Fruit fly (Drosophila melanogaster) whole organism, adult: ENCODE data around the gene Nse4.

Source experiments
- CG11617 ChIP-seq: fragments of 200-800 bp; sonication (Bioruptor generic); optimal IDR thresholded peaks from 2 replicates; lab custom pipeline; 2017; ENCODE audit warnings: mild to moderate bottlenecking, missing biosample characterization, missing genetic modification reagents, missing genetic modification characterization
- CG12768 ChIP-seq: fragments of 200-800 bp; sonication (Bioruptor generic); optimal IDR thresholded peaks from 2 replicates; lab custom pipeline; 2017; ENCODE audit warnings: missing biosample characterization, missing genetic modification characterization, mild to moderate bottlenecking, moderate library complexity, missing genetic modification reagents
- CG14711 ChIP-seq: fragments of 200-800 bp; sonication (Bioruptor generic); optimal IDR thresholded peaks from 2 replicates; lab custom pipeline; 2018; ENCODE audit warnings: missing biosample characterization, mild to moderate bottlenecking, missing genetic modification characterization, moderate library complexity
- CG1620 ChIP-seq: fragments of 200-800 bp; sonication (Bioruptor generic); optimal IDR thresholded peaks from 2 replicates; lab custom pipeline; 2016; ENCODE audit warnings: missing biosample characterization, missing genetic modification characterization
- CG33017 ChIP-seq: fragments of 200-800 bp; sonication (Bioruptor generic); optimal IDR thresholded peaks from 2 replicates; lab custom pipeline; 2018; ENCODE audit warnings: missing biosample characterization, mild to moderate bottlenecking, missing genetic modification characterization, moderate library complexity
- CG5204 ChIP-seq: fragments of 200-800 bp; sonication (Bioruptor generic); optimal IDR thresholded peaks from 2 replicates; lab custom pipeline; 2016; ENCODE audit warnings: missing biosample characterization, missing genetic modification characterization
- CG7045 ChIP-seq: fragments of 200-800 bp; sonication (Bioruptor generic); optimal IDR thresholded peaks from 2 replicates; lab custom pipeline; 2017; ENCODE audit warnings: missing biosample characterization, mild to moderate bottlenecking, missing genetic modification characterization
- CG7101 ChIP-seq: fragments of 200-800 bp; sonication (Bioruptor generic); optimal IDR thresholded peaks from 2 replicates; lab custom pipeline; 2018; ENCODE audit warnings: missing biosample characterization, mild to moderate bottlenecking, missing genetic modification characterization, moderate library complexity
- Clk ChIP-seq: fragments of 200-800 bp; sonication (Bioruptor generic); optimal IDR thresholded peaks from 2 replicates; lab custom pipeline; 2017; ENCODE audit warnings: missing biosample characterization, missing genetic modification characterization
- Crg-1 ChIP-seq: fragments of 200-800 bp; sonication (Bioruptor generic); optimal IDR thresholded peaks from 2 replicates; lab custom pipeline; 2016; ENCODE audit warnings: missing biosample characterization, missing genetic modification characterization
- Hr96 ChIP-seq: fragments of 200-800 bp; sonication (Bioruptor generic); optimal IDR thresholded peaks from 2 replicates; lab custom pipeline; 2016; ENCODE audit warnings: missing biosample characterization, missing genetic modification characterization
- Mnt ChIP-seq: fragments of 200-800 bp; sonication (Bioruptor generic); optimal IDR thresholded peaks from 2 replicates; lab custom pipeline; 2016; ENCODE audit warnings: missing biosample characterization, mild to moderate bottlenecking, missing genetic modification characterization
- bab1 ChIP-seq: fragments of 200-800 bp; sonication (Bioruptor generic); optimal IDR thresholded peaks from 3 replicates; lab custom pipeline; 2019; ENCODE audit warnings: missing biosample characterization, mild to moderate bottlenecking, missing genetic modification characterization, moderate library complexity
- cic ChIP-seq: fragments of 200-800 bp; sonication (Bioruptor generic); optimal IDR thresholded peaks from 2 replicates; lab custom pipeline; 2017; ENCODE audit warnings: missing biosample characterization, mild to moderate bottlenecking, missing genetic modification characterization, moderate library complexity
- cnc ChIP-seq, 2 experiments: fragments of >200 bp; optimal IDR thresholded peaks; 2 replicates each; lab custom pipeline; 2017
- kay ChIP-seq: fragments of 200-800 bp; sonication (Bioruptor generic); peaks from one replicate; lab custom pipeline; 2016; ENCODE audit warnings: missing biosample characterization, missing genetic modification characterization, borderline replicate concordance
- ovo ChIP-seq: fragments of 200-800 bp; sonication (Bioruptor generic); optimal IDR thresholded peaks from 2 replicates; lab custom pipeline; 2016; ENCODE audit warnings: missing biosample characterization, missing genetic modification characterization
- pad ChIP-seq: fragments of 200-800 bp; sonication (Bioruptor generic); optimal IDR thresholded peaks from 3 replicates; lab custom pipeline; 2017; ENCODE audit warnings: missing biosample characterization, missing genetic modification characterization, mild to moderate bottlenecking, moderate library complexity, missing genetic modification reagents
- tj ChIP-seq: fragments of 200-800 bp; sonication (Bioruptor generic); optimal IDR thresholded peaks from 3 replicates; lab custom pipeline; 2017; ENCODE audit warnings: missing biosample characterization, mild to moderate bottlenecking, missing genetic modification characterization, moderate library complexity
- toe ChIP-seq: fragments of 200-800 bp; sonication (Bioruptor generic); optimal IDR thresholded peaks from 2 replicates; lab custom pipeline; 2016; ENCODE audit warnings: missing biosample characterization, missing genetic modification characterization

The Nse4 gene

DNA sequence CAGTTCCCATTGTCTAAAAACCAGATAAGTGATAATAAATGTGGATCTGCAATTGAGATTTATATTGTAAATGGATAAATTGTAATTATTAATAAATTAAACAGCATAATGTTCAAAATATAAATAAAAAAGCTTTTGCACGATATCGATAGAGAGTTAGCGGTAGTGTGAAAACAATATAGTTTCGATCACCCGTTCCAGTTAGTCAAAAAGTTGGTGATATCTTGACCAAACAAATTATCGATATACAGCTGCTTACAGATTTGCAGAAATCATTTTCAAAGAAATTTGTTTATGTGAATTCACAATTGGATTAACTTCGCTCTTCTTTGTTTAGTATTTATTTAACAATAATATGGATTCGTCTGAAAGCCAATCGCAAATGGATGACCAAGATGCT is at the start of gene Nse4:
Gene Nse4, plus strand, starts transcription at position 267 of the 400 bp plus-strand sequence.
- TF ChIP-seq cic (GFP tag; lab: Kevin White, UChicago) (no peak), CG7101 (tag; lab: Kevin White, UChicago) (no peak)

- no peak for TF ChIP-seq toe
- TF ChIP-seq kay (GFP tag; lab: Kevin White, UChicago) = no peak
- TF ChIP-seq cnc (optimal IDR thresholded peaks at IDR 0.05; lab: Kevin White, UChicago) = no peak
Measured at dm6 chr2L:10393467-10393866, 45.8 kb upstream of the Nse4 start.

DNA sequence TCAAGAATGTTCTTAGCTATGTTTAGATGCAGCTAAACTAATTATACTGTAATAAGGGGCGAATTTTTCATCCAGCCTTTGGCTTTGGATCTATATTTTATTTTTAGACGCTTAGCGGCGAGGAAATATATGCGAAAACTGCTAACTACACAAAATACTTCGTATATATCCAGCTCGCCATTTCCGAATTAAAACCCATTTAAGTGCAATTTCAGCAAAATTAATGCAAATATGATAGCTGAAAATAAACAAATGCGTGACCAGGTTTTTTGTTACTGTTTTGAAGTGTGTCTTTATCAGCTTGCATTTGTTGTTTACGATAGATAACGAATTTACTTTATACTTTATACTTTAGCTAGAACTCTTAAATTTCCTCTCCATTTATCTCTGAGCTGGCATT is 44.2 kb upstream of the Nse4 start:
- TF ChIP-seq Hr96 (GFP tag; lab: Kevin White, UChicago) (no peak), tj (GFP tag; lab: Kevin White, UChicago) (peak; percentile 96)

dm6 chr2L:10395642-10396487 is 43.4 kb upstream of the Nse4 start, which contains the start of gene Mdh1:
Gene Mdh1 (minus strand): TSS chr2L:10396332.
- peak; percentile 19 for TF ChIP-seq CG12768 (GFP tag; lab: Kevin White, UChicago)
- peak; percentile 25 for TF ChIP-seq CG33017 (tag; lab: Kevin White, UChicago)
- TF ChIP-seq bab1 = peak; percentile 32
- TF ChIP-seq CG5204 (GFP tag; lab: Kevin White, UChicago) = no peak
- no peak for TF ChIP-seq ovo
- TF ChIP-seq CG11617 (GFP tag; lab: Kevin White, UChicago) = peak; percentile 5
- no peak for TF ChIP-seq cic (GFP tag; lab: Kevin White, UChicago)
- no peak for TF ChIP-seq Hr96 (GFP tag; lab: Kevin White, UChicago)
- TF ChIP-seq Crg-1 = no peak
- TF ChIP-seq CG1620 (GFP tag; lab: Kevin White, UChicago) = no peak
- no peak for TF ChIP-seq CG14711 (tag; lab: Kevin White, UChicago)
- TF ChIP-seq pad (GFP tag; lab: Kevin White, UChicago) = no peak
- TF ChIP-seq CG7045 (GFP tag; lab: Kevin White, UChicago) = no peak
- TF ChIP-seq kay (GFP tag; lab: Kevin White, UChicago) = peak; percentile 79
- TF ChIP-seq CG7101 (tag; lab: Kevin White, UChicago) = no peak
- no peak for TF ChIP-seq toe
- TF ChIP-seq Clk (GFP tag; lab: Kevin White, UChicago) = no peak
- TF ChIP-seq Mnt (GFP tag; lab: Kevin White, UChicago) = peak; percentile 28
- TF ChIP-seq tj (GFP tag; lab: Kevin White, UChicago) = no peak
- TF ChIP-seq cnc (optimal IDR thresholded peaks at IDR 0.05; lab: Kevin White, UChicago) = no peak

dm6 chr2L:10396488-10396824 is 42.8 kb upstream of the Nse4 start, which contains the start of gene Cnot4:
Gene Cnot4 (plus strand): TSS chr2L:10396716.
- no peak for TF ChIP-seq Clk (GFP tag; lab: Kevin White, UChicago)
- TF ChIP-seq Hr96 (GFP tag; lab: Kevin White, UChicago) = no peak
- no peak for TF ChIP-seq Mnt (GFP tag; lab: Kevin White, UChicago)
- no peak for TF ChIP-seq CG12768 (GFP tag; lab: Kevin White, UChicago)
- no peak for TF ChIP-seq CG7101 (tag; lab: Kevin White, UChicago)
- TF ChIP-seq ovo = no peak
- TF ChIP-seq CG1620 (GFP tag; lab: Kevin White, UChicago) = no peak
- TF ChIP-seq CG33017 (tag; lab: Kevin White, UChicago) = no peak
- TF ChIP-seq CG11617 (GFP tag; lab: Kevin White, UChicago) = no peak
- TF ChIP-seq bab1 = no peak
- no peak for TF ChIP-seq CG7045 (GFP tag; lab: Kevin White, UChicago)
- no peak for TF ChIP-seq cnc (optimal IDR thresholded peaks at IDR 0.05; lab: Kevin White, UChicago)
- TF ChIP-seq pad (GFP tag; lab: Kevin White, UChicago) = no peak
- no peak for TF ChIP-seq CG5204 (GFP tag; lab: Kevin White, UChicago)

- TF ChIP-seq CG7101 (tag; lab: Kevin White, UChicago) (no peak), cic (GFP tag; lab: Kevin White, UChicago) (peak; percentile 59), CG11617 (GFP tag; lab: Kevin White, UChicago) (no peak), tj (GFP tag; lab: Kevin White, UChicago) (peak; percentile 84), bab1 (no peak), pad (GFP tag; lab: Kevin White, UChicago) (no peak), Clk (GFP tag; lab: Kevin White, UChicago) (no peak), CG1620 (GFP tag; lab: Kevin White, UChicago) (no peak), cnc (optimal IDR thresholded peaks at IDR 0.05; lab: Kevin White, UChicago) (no peak), CG12768 (GFP tag; lab: Kevin White, UChicago) (no peak), Crg-1 (no peak), Hr96 (GFP tag; lab: Kevin White, UChicago) (no peak), CG14711 (tag; lab: Kevin White, UChicago) (no peak), toe (no peak), ovo (no peak), kay (GFP tag; lab: Kevin White, UChicago) (peak; percentile 99), CG33017 (tag; lab: Kevin White, UChicago) (no peak), Mnt (GFP tag; lab: Kevin White, UChicago) (peak; percentile 65), CG5204 (GFP tag; lab: Kevin White, UChicago) (no peak), CG7045 (GFP tag; lab: Kevin White, UChicago) (no peak)
Measured at dm6 chr2L:10396877-10397587, 42.2 kb upstream of the Nse4 start.
